Fruit fly (Drosophila melanogaster): ENCODE results near the gene CG15432.

dm6 chr2L:4393842-4394421 is 48.2 kb upstream of the CG15432 start, which contains the start of gene CG3652:
- TF ChIP-seq Snoo (tag; optimal IDR thresholded peaks at IDR 0.05) (no peak), CG32121 (GFP tag; IDR thresholded peaks at IDR 0.05) (no peak)
